Worm (Caenorhabditis elegans) whole organism, L1 larva: ENCODE results near the gene Y22D7AL.4.

ENCODE experiments used
- blmp-1 ChIP-seq: fragments of 150-350 bp; optimal IDR thresholded peaks from 2 replicates; lab custom pipeline; 2014; ENCODE audit warnings: missing biosample characterization, missing genetic modification characterization
- dpl-1 ChIP-seq, 3 experiments: fragments of 150-350 bp in 2 of 3; sonication (generic microtip) in 1 of 3; optimal IDR thresholded peaks; 2 replicates each; lab custom pipeline; 2014 to 2017; ENCODE audit warnings: missing biosample characterization in 3 of 3, missing genetic modification characterization in 3 of 3, missing genetic modification reagents in 3 of 3
- fos-1 ChIP-seq: fragments of 150-350 bp; optimal IDR thresholded peaks from 2 replicates; lab custom pipeline; 2014; ENCODE audit warnings: missing biosample characterization, missing genetic modification characterization
- isw-1 ChIP-seq: fragments of 200-800 bp; sonication (Bioruptor generic); IDR thresholded peaks from 2 replicates; pipeline ENCODE4 v1.3.6; 2022; ENCODE audit warnings: missing genetic modification characterization, missing compliant biosample characterization
- jun-1 ChIP-seq: fragments of 150-350 bp; optimal IDR thresholded peaks from 2 replicates; lab custom pipeline; 2014; ENCODE audit warnings: missing biosample characterization, missing genetic modification reagents, missing genetic modification characterization
- mdl-1 ChIP-seq, 2 experiments: fragments of 150-350 bp; optimal IDR thresholded peaks; 2 replicates each; lab custom pipeline; 2014 to 2017; ENCODE audit warnings: missing biosample characterization in 2 of 2, missing genetic modification characterization in 2 of 2, inconsistent platforms in 1 of 2
- mef-2 ChIP-seq: fragments of 150-350 bp; optimal IDR thresholded peaks from 2 replicates; lab custom pipeline; 2014; ENCODE audit warnings: missing biosample characterization, missing genetic modification characterization
- nhr-28 ChIP-seq: fragments of 150-350 bp; optimal IDR thresholded peaks from 2 replicates; lab custom pipeline; 2014; ENCODE audit warnings: missing biosample characterization, missing genetic modification characterization
- pqm-1 ChIP-seq: sonication (generic microtip); optimal IDR thresholded peaks from 3 replicates; lab custom pipeline; 2017; ENCODE audit warnings: missing biosample characterization, missing genetic modification characterization
- tbx-2 ChIP-seq: sonication (generic microtip); optimal IDR thresholded peaks from 2 replicates; lab custom pipeline; 2016; ENCODE audit warnings: missing genetic modification characterization, missing compliant biosample characterization
- ztf-11 ChIP-seq, 2 experiments: sonication (generic microtip); optimal IDR thresholded peaks; 2 replicates each; lab custom pipeline; 2016 to 2017; ENCODE audit warnings: missing genetic modification characterization in 2 of 2, missing biosample characterization in 1 of 2, missing compliant biosample characterization in 1 of 2

DNA sequence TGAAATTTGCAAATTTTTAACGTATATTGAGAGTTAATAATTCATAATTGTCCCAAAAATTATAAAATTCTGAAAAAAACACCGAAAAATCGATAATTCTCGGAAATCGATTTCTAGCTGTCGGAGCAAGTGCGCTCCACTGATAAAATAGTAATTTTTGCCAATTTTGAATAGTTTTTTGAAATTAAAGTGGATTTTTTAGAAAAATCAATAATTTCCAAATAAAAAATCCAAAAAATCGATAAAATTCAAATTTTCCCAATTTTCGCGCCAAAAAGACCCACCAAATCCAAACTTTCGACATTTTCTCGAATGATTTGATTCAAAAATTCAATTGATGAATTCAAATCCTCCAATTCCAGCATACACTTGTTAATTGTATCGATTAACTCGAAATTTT is 15.5 kb upstream of the Y22D7AL.4 start:
- TF ChIP-seq blmp-1 (no peak), mef-2 (tag; lab: Kevin White, UChicago) (no peak), mdl-1 (tag; optimal IDR thresholded peaks at IDR 0.05; lab: Kevin White, UChicago) (no peak), nhr-28 (no peak), isw-1 (GFP tag; lab: Robert Waterston, UW) (no peak), dpl-1 (GFP tag; optimal IDR thresholded peaks at IDR 0.05; lab: Kevin White, UChicago) (no peak), pqm-1 (tag; lab: Kevin White, UChicago) (no peak), fos-1 (tag; lab: Kevin White, UChicago) (no peak), jun-1 (tag; lab: Kevin White, UChicago) (no peak), ztf-11 (tag; optimal IDR thresholded peaks at IDR 0.05; lab: Kevin White, UChicago) (no peak), tbx-2 (tag; lab: Kevin White, UChicago) (no peak)
